Fruit fly (Drosophila melanogaster): ENCODE data around the gene CG33272.
A peak's percentile ranks its signal among the peaks of the same experiment; 100 is the strongest.

CG33272 gene

DNA sequence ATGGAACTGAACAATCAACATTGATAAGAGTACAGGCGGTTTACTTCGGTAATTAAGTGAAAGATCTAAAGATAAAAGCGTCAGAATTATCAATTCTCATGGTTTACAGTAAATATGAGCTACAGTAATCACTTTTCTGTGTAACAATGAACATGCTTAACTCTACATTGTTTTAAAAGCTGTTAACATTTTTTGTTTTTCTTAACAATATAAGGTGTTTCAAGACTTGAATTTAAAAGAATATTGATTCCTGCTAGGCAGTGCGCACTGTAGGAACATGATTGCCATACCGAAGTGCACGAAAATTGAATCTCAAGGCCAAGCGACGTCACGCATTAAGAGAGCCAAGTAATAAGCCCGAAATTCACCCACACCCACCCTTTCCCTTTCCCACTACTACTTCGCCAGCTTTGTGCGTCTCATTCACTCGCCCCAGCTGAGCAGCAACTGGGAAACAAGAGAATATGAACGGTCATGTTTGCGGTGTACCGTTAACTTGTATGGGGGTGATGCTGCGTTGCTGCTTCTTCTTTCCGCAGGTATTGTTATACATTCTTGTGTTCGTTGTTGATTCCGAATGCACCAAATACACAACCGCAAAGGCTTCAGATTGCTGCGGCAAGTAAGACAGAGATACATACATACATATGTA is 19.0 kb downstream of the CG33272 start (continued):
- peak; percentile 67; the same call in 1 of the 2 replicates for TF ChIP-seq CG7372 (GFP tag; IDR thresholded peaks at IDR 0.05)
- no peak; the same call in 1 of the 2 replicates for TF ChIP-seq CG4404 (GFP tag; IDR thresholded peaks at IDR 0.05)
- TF ChIP-seq HLH54F (GFP tag; optimal IDR thresholded peaks at IDR 0.05) = no peak
- TF ChIP-seq CG11398 (GFP tag; optimal IDR thresholded peaks at IDR 0.05) = no peak
- no peak for TF ChIP-seq Hmx (GFP tag; optimal IDR thresholded peaks at IDR 0.05)
- no peak for TF ChIP-seq CG17912 (GFP tag; optimal IDR thresholded peaks at IDR 0.05)
- TF ChIP-seq NC2α (GFP tag; optimal IDR thresholded peaks at IDR 0.05) = no peak
- peak; percentile 14 for TF ChIP-seq trem (tag; optimal IDR thresholded peaks at IDR 0.05)
- TF ChIP-seq CG13624 (GFP tag; optimal IDR thresholded peaks at IDR 0.05) = peak; percentile 57
- peak; percentile 23 for TF ChIP-seq CG6813 (GFP tag; optimal IDR thresholded peaks at IDR 0.05)
- TF ChIP-seq caup (GFP tag; optimal IDR thresholded peaks at IDR 0.05; ENCODE audit: severe bottlenecking) = peak; percentile 45
- TF ChIP-seq CG12219 (GFP tag; optimal IDR thresholded peaks at IDR 0.05) = peak; percentile 21
- TF ChIP-seq CG11085 (GFP tag; IDR thresholded peaks at IDR 0.05) = no peak
- peak; percentile 13 for TF ChIP-seq CG6654 (GFP tag; optimal IDR thresholded peaks at IDR 0.05)
- TF ChIP-seq pan (optimal IDR thresholded peaks at IDR 0.05) = no peak
- TF ChIP-seq pan (GFP tag; optimal IDR thresholded peaks at IDR 0.05 in 1 of 2, IDR thresholded peaks at IDR 0.05 in 1 of 2) = peak in 1 of 2 experiments; percentile 83
- peak; percentile 67 for TF ChIP-seq NfI (GFP tag; optimal IDR thresholded peaks at IDR 0.05)
- TF ChIP-seq Mad (GFP tag; optimal IDR thresholded peaks at IDR 0.05) = no peak
- peak in 1 of 3 experiments; percentile 27 for TF ChIP-seq Stat92E (GFP tag; optimal IDR thresholded peaks at IDR 0.05)
- peak; percentile 53; the same call in 1 of the 2 replicates for TF ChIP-seq stc (GFP tag; IDR thresholded peaks at IDR 0.05)
- peak; percentile 75 for TF ChIP-seq Meics (GFP tag; optimal IDR thresholded peaks at IDR 0.05)
- no peak for TF ChIP-seq CG9797 (GFP tag; optimal IDR thresholded peaks at IDR 0.05)
- peak; percentile 63 for TF ChIP-seq bab2 (GFP tag; optimal IDR thresholded peaks at IDR 0.05)
- peak; percentile 85 for TF ChIP-seq CG2120 (GFP tag; optimal IDR thresholded peaks at IDR 0.05)
- TF ChIP-seq HHEX (GFP tag; optimal IDR thresholded peaks at IDR 0.05) = peak; percentile 48
- no peak for TF ChIP-seq insv (GFP tag; optimal IDR thresholded peaks at IDR 0.05)
- no peak for TF ChIP-seq Hey (tag; optimal IDR thresholded peaks at IDR 0.05)
- peak; percentile 42; the same call in 1 of the 3 replicates for TF ChIP-seq CG7357 (GFP tag; IDR thresholded peaks at IDR 0.05)
- TF ChIP-seq CG12236 (GFP tag; optimal IDR thresholded peaks at IDR 0.05) = no peak
- no peak for TF ChIP-seq CG11093 (GFP tag; IDR thresholded peaks at IDR 0.05)
- TF ChIP-seq dimm (GFP tag; IDR thresholded peaks at IDR 0.05) = peak; percentile 59
- TF ChIP-seq CG3847 (GFP tag; IDR thresholded peaks at IDR 0.05) = peak; percentile 64
- no peak for TF ChIP-seq YL-1 (GFP tag; optimal IDR thresholded peaks at IDR 0.05)
- peak; percentile 72 for TF ChIP-seq Ptx1 (GFP tag; IDR thresholded peaks at IDR 0.05)
- TF ChIP-seq Oli (tag; optimal IDR thresholded peaks at IDR 0.05) = peak; percentile 67
- TF ChIP-seq CG8281 (tag; optimal IDR thresholded peaks at IDR 0.05) = no peak
- TF ChIP-seq tin (GFP tag; optimal IDR thresholded peaks at IDR 0.05) = peak; percentile 19
- TF ChIP-seq CG32767 (GFP tag; IDR thresholded peaks at IDR 0.05) = peak; percentile 49; the same call in 1 of the 2 replicates
- TF ChIP-seq CG8478 (optimal IDR thresholded peaks at IDR 0.05) = no peak
- TF ChIP-seq CG7839 (tag; optimal IDR thresholded peaks at IDR 0.05) = peak; percentile 74
- peak; percentile 37 for TF ChIP-seq sd (tag; optimal IDR thresholded peaks at IDR 0.05)
- no peak for TF ChIP-seq CG6791 (GFP tag; IDR thresholded peaks at IDR 0.05; ENCODE audit: partially characterized antibody)
- no peak for TF ChIP-seq CG17186 (GFP tag; optimal IDR thresholded peaks at IDR 0.05)
- peak; percentile 25; the same call in 1 of the 2 replicates for TF ChIP-seq crol (GFP tag; IDR thresholded peaks at IDR 0.05)
- peak; percentile 47 for TF ChIP-seq CG13775 (GFP tag; optimal IDR thresholded peaks at IDR 0.05)
- no peak for TF ChIP-seq CG11560 (tag; IDR thresholded peaks at IDR 0.05)
- peak; percentile 40 for TF ChIP-seq CG9609 (GFP tag; optimal IDR thresholded peaks at IDR 0.05)
- TF ChIP-seq CG9437 (GFP tag; optimal IDR thresholded peaks at IDR 0.05) = peak; percentile 43
- TF ChIP-seq Sry-δ (GFP tag; optimal IDR thresholded peaks at IDR 0.05) = peak; percentile 25
- no peak for TF ChIP-seq CG16779 (GFP tag; IDR thresholded peaks at IDR 0.05)
